Worm (Caenorhabditis elegans) whole organism, late embryonic: ENCODE data around the gene T27E7.5.

ENCODE experiments used
- C08G9.2 ChIP-seq: sonication (generic microtip); optimal IDR thresholded peaks from 2 replicates; lab custom pipeline; 2016; ENCODE audit warnings: mild to moderate bottlenecking, missing genetic modification characterization, moderate library complexity, missing compliant biosample characterization
- C38D4.7 ChIP-seq: fragments of 200-800 bp; sonication (Bioruptor generic); optimal IDR thresholded peaks from 2 replicates; lab custom pipeline; 2018; ENCODE audit warnings: mild to moderate bottlenecking, missing genetic modification characterization, moderate library complexity, missing compliant biosample characterization
- K09A11.1 ChIP-seq: sonication (generic microtip); optimal IDR thresholded peaks from 2 replicates; lab custom pipeline; 2017; ENCODE audit warnings: antibody characterized with exemption, mild to moderate bottlenecking, missing genetic modification characterization, missing compliant biosample characterization; ENCODE audit not compliant: insufficient read depth
- T23F11.4 ChIP-seq: fragments of 200-800 bp; sonication (Bioruptor generic); optimal IDR thresholded peaks from 2 replicates; lab custom pipeline; 2018; ENCODE audit warnings: mild to moderate bottlenecking, missing genetic modification characterization, missing compliant biosample characterization
- Y22D7AL.16 ChIP-seq: sonication (generic microtip); optimal IDR thresholded peaks from 2 replicates; lab custom pipeline; 2016; ENCODE audit warnings: missing genetic modification characterization, missing compliant biosample characterization
- ahr-1 ChIP-seq: sonication (generic microtip); optimal IDR thresholded peaks from 2 replicates; lab custom pipeline; 2016; ENCODE audit warnings: missing genetic modification characterization, missing compliant biosample characterization
- ama-1 ChIP-seq: fragments of 150-350 bp; optimal IDR thresholded peaks from 2 replicates; lab custom pipeline; 2014
- ceh-14 ChIP-seq: sonication (generic microtip); optimal IDR thresholded peaks from 2 replicates; lab custom pipeline; 2016; ENCODE audit warnings: missing genotype, missing genetic modification characterization, missing compliant biosample characterization
- ceh-18 ChIP-seq: sonication (generic microtip); optimal IDR thresholded peaks from 2 replicates; lab custom pipeline; 2016; ENCODE audit warnings: missing genetic modification characterization, missing compliant biosample characterization
- ceh-19 ChIP-seq: fragments of 200-800 bp; sonication (Bioruptor generic); optimal IDR thresholded peaks from 2 replicates; lab custom pipeline; 2018; ENCODE audit warnings: mild to moderate bottlenecking, missing genetic modification characterization, missing compliant biosample characterization
- ceh-2 ChIP-seq: sonication (generic microtip); optimal IDR thresholded peaks from 2 replicates; lab custom pipeline; 2016; ENCODE audit warnings: missing genotype, missing genetic modification characterization, missing compliant biosample characterization
- ceh-22 ChIP-seq: sonication (generic microtip); optimal IDR thresholded peaks from 2 replicates; lab custom pipeline; 2017; ENCODE audit warnings: missing biosample characterization, missing genetic modification characterization
- ceh-24 ChIP-seq: sonication (generic microtip); optimal IDR thresholded peaks from 2 replicates; lab custom pipeline; 2016; ENCODE audit warnings: mild to moderate bottlenecking, missing genetic modification characterization, missing compliant biosample characterization
- ceh-30 ChIP-seq: fragments of 150-350 bp; optimal IDR thresholded peaks from 2 replicates; lab custom pipeline; 2014; ENCODE audit warnings: missing biosample characterization, missing genetic modification characterization
- ceh-31 ChIP-seq: sonication (generic microtip); optimal IDR thresholded peaks from 2 replicates; lab custom pipeline; 2016; ENCODE audit warnings: missing genetic modification characterization, missing compliant biosample characterization
- ceh-34 ChIP-seq: sonication (generic microtip); optimal IDR thresholded peaks from 2 replicates; lab custom pipeline; 2016; ENCODE audit warnings: mild to moderate bottlenecking, missing genetic modification characterization, missing compliant biosample characterization
- ceh-48 ChIP-seq: sonication (generic microtip); optimal IDR thresholded peaks from 2 replicates; lab custom pipeline; 2016; ENCODE audit warnings: missing genetic modification characterization, inconsistent platforms, missing compliant biosample characterization
- ceh-9 ChIP-seq: sonication (generic microtip); optimal IDR thresholded peaks from 2 replicates; lab custom pipeline; 2016; ENCODE audit warnings: mild to moderate bottlenecking, missing genetic modification characterization, inconsistent platforms, missing compliant biosample characterization
- che-1 ChIP-seq: sonication (generic microtip); optimal IDR thresholded peaks from 2 replicates; lab custom pipeline; 2016; ENCODE audit warnings: mild to moderate bottlenecking, missing genetic modification characterization, missing compliant biosample characterization
- dmd-4 ChIP-seq: sonication (generic microtip); optimal IDR thresholded peaks from 2 replicates; lab custom pipeline; 2016; ENCODE audit warnings: borderline replicate concordance, missing genetic modification characterization, missing compliant biosample characterization
- dve-1 ChIP-seq: sonication (generic microtip); optimal IDR thresholded peaks from 2 replicates; lab custom pipeline; 2017; ENCODE audit warnings: antibody characterized with exemption, mild to moderate bottlenecking, missing genetic modification characterization, missing compliant biosample characterization
- elt-2 ChIP-seq: sonication (generic microtip); optimal IDR thresholded peaks from 2 replicates; lab custom pipeline; 2016; ENCODE audit warnings: missing genetic modification reagents, missing genetic modification characterization, missing compliant biosample characterization
- elt-4 ChIP-seq: sonication (generic microtip); optimal IDR thresholded peaks from 2 replicates; lab custom pipeline; 2016; ENCODE audit warnings: missing genetic modification characterization, missing compliant biosample characterization
- ets-4 ChIP-seq: sonication (generic microtip); optimal IDR thresholded peaks from 2 replicates; lab custom pipeline; 2016; ENCODE audit warnings: missing genetic modification characterization, missing compliant biosample characterization
- eyg-1 ChIP-seq: sonication (generic microtip); optimal IDR thresholded peaks from 2 replicates; lab custom pipeline; 2016; ENCODE audit warnings: missing genotype, missing genetic modification characterization, missing compliant biosample characterization
- fax-1 ChIP-seq: sonication (generic microtip); optimal IDR thresholded peaks from 2 replicates; lab custom pipeline; 2016; ENCODE audit warnings: missing genotype, missing genetic modification characterization, missing compliant biosample characterization
- fkh-10 ChIP-seq: fragments of 150-350 bp; optimal IDR thresholded peaks from 2 replicates; lab custom pipeline; 2014; ENCODE audit warnings: missing biosample characterization, missing genetic modification reagents, missing genetic modification characterization
- fkh-6 ChIP-seq: sonication (generic microtip); optimal IDR thresholded peaks from 2 replicates; lab custom pipeline; 2016; ENCODE audit warnings: missing genetic modification characterization, missing compliant biosample characterization
- gmeb-2 ChIP-seq: sonication (generic microtip); optimal IDR thresholded peaks from 2 replicates; lab custom pipeline; 2016; ENCODE audit warnings: missing genetic modification characterization, inconsistent platforms, missing compliant biosample characterization
- hlh-13 ChIP-seq: fragments of 200-800 bp; sonication (Bioruptor generic); optimal IDR thresholded peaks from 2 replicates; lab custom pipeline; 2018; ENCODE audit warnings: mild to moderate bottlenecking, missing genetic modification characterization, missing compliant biosample characterization
- hlh-30 ChIP-seq: sonication (generic microtip); optimal IDR thresholded peaks from 2 replicates; lab custom pipeline; 2017; ENCODE audit warnings: antibody characterized with exemption, missing genetic modification characterization, missing compliant biosample characterization; ENCODE audit not compliant: insufficient read depth
- hlh-6 ChIP-seq: sonication (generic microtip); optimal IDR thresholded peaks from 2 replicates; lab custom pipeline; 2016; ENCODE audit warnings: missing genotype, missing genetic modification characterization, missing compliant biosample characterization
- hlh-8 ChIP-seq: sonication (generic microtip); optimal IDR thresholded peaks from 2 replicates; lab custom pipeline; 2016; ENCODE audit warnings: missing genotype, missing genetic modification characterization, missing compliant biosample characterization
- lim-6 ChIP-seq: sonication (generic microtip); optimal IDR thresholded peaks from 2 replicates; lab custom pipeline; 2016; ENCODE audit warnings: missing genetic modification characterization, missing compliant biosample characterization
- lin-11 ChIP-seq: fragments of 200-800 bp; sonication (Bioruptor generic); optimal IDR thresholded peaks from 2 replicates; lab custom pipeline; 2018; ENCODE audit warnings: mild to moderate bottlenecking, missing genetic modification characterization, missing compliant biosample characterization
- mec-3 ChIP-seq: sonication (generic microtip); optimal IDR thresholded peaks from 2 replicates; lab custom pipeline; 2016; ENCODE audit warnings: borderline replicate concordance, missing genetic modification characterization, missing compliant biosample characterization
- nfya-1 ChIP-seq: sonication (generic microtip); optimal IDR thresholded peaks from 2 replicates; lab custom pipeline; 2017; ENCODE audit warnings: missing genetic modification characterization, mild to moderate bottlenecking, missing compliant biosample characterization, antibody characterized with exemption, moderate library complexity
- nhr-232 ChIP-seq: sonication (generic microtip); optimal IDR thresholded peaks from 2 replicates; lab custom pipeline; 2016; ENCODE audit warnings: missing genetic modification characterization, missing compliant biosample characterization
- odd-2 ChIP-seq: sonication (generic microtip); optimal IDR thresholded peaks from 2 replicates; lab custom pipeline; 2017; ENCODE audit warnings: antibody characterized with exemption, mild to moderate bottlenecking, missing genetic modification characterization, missing compliant biosample characterization
- pag-3 ChIP-seq: sonication (generic microtip); optimal IDR thresholded peaks from 2 replicates; lab custom pipeline; 2016; ENCODE audit warnings: missing compliant biosample characterization, missing genetic modification characterization, borderline replicate concordance
- pax-1 ChIP-seq: fragments of 150-350 bp; optimal IDR thresholded peaks from 2 replicates; lab custom pipeline; 2014; ENCODE audit warnings: missing biosample characterization, missing genetic modification characterization
- pqm-1 ChIP-seq: sonication (generic microtip); optimal IDR thresholded peaks from 2 replicates; lab custom pipeline; 2016; ENCODE audit warnings: missing genetic modification characterization, missing compliant biosample characterization
- pros-1 ChIP-seq: fragments of 150-350 bp; optimal IDR thresholded peaks from 2 replicates; lab custom pipeline; 2014; ENCODE audit warnings: missing biosample characterization, missing genetic modification reagents, missing genetic modification characterization
- rnt-1 ChIP-seq: sonication (generic microtip); optimal IDR thresholded peaks from 2 replicates; lab custom pipeline; 2016; ENCODE audit warnings: missing genetic modification characterization, missing compliant biosample characterization
- syd-9 ChIP-seq: sonication (generic microtip); optimal IDR thresholded peaks from 2 replicates; lab custom pipeline; 2016; ENCODE audit warnings: mild to moderate bottlenecking, missing genetic modification characterization, moderate library complexity, missing compliant biosample characterization
- tbx-2 ChIP-seq: sonication (generic microtip); optimal IDR thresholded peaks from 2 replicates; lab custom pipeline; 2016; ENCODE audit warnings: missing genetic modification characterization, missing compliant biosample characterization
- ttx-3 ChIP-seq: sonication (generic microtip); optimal IDR thresholded peaks from 2 replicates; lab custom pipeline; 2016; ENCODE audit warnings: missing genetic modification reagents, missing genetic modification characterization, missing compliant biosample characterization
- unc-3 ChIP-seq, 2 experiments: fragments of 200-800 bp in 1 of 2; sonication (Bioruptor generic) in 1 of 2; sonication (generic microtip) in 1 of 2; conservative IDR thresholded peaks in 1 of 2; optimal IDR thresholded peaks in 1 of 2; 2 replicates each; pipeline versions ENCODE4 v1.3.6 to Lab custom; 2016 to 2022; ENCODE audit warnings: missing compliant biosample characterization in 2 of 2, missing genetic modification characterization in 2 of 2, missing genetic modification reagents in 1 of 2
- unc-42 ChIP-seq: sonication (generic microtip); optimal IDR thresholded peaks from 2 replicates; lab custom pipeline; 2016; ENCODE audit warnings: missing genotype, missing genetic modification characterization, missing compliant biosample characterization
- unc-55 ChIP-seq: sonication (generic microtip); optimal IDR thresholded peaks from 2 replicates; lab custom pipeline; 2017; ENCODE audit warnings: missing biosample characterization, missing genetic modification reagents, missing genetic modification characterization
- unc-86 ChIP-seq: sonication (generic microtip); optimal IDR thresholded peaks from 2 replicates; lab custom pipeline; 2016; ENCODE audit warnings: missing genetic modification characterization, missing compliant biosample characterization
- zip-5 ChIP-seq: sonication (generic microtip); optimal IDR thresholded peaks from 2 replicates; lab custom pipeline; 2016; ENCODE audit warnings: missing genetic modification characterization, missing compliant biosample characterization
- ztf-16 ChIP-seq: sonication (generic microtip); optimal IDR thresholded peaks from 2 replicates; lab custom pipeline; 2017; ENCODE audit warnings: missing genetic modification characterization, missing compliant biosample characterization

Gene T27E7.5

ce11 chrIV:14576471-14576870, 39.5 kb downstream of the T27E7.5 start:
- no peak for TF ChIP-seq ets-4 (tag; lab: Kevin White, UChicago)
- no peak for TF ChIP-seq pax-1
- TF ChIP-seq hlh-8 (tag; lab: Kevin White, UChicago), result no peak
- no peak for TF ChIP-seq pros-1 (tag; lab: Kevin White, UChicago)
- TF ChIP-seq ceh-34 (tag; lab: Kevin White, UChicago), result peak; percentile 39
- TF ChIP-seq fkh-6 (tag; lab: Kevin White, UChicago), result no peak
- TF ChIP-seq zip-5 (tag; lab: Kevin White, UChicago), result no peak
- no peak for TF ChIP-seq syd-9 (tag; lab: Kevin White, UChicago)
- TF ChIP-seq tbx-2 (tag; lab: Kevin White, UChicago), result no peak
- peak; percentile 49 for TF ChIP-seq ttx-3 (tag; lab: Kevin White, UChicago)
- no peak for TF ChIP-seq ceh-22
- TF ChIP-seq che-1 (tag; lab: Kevin White, UChicago), result peak; percentile 73
- TF ChIP-seq K09A11.1 (tag; lab: Kevin White, UChicago), result no peak
- TF ChIP-seq fax-1 (tag; lab: Kevin White, UChicago), result no peak
- no peak for TF ChIP-seq odd-2 (tag; lab: Kevin White, UChicago)
- no peak for TF ChIP-seq C08G9.2 (tag; lab: Kevin White, UChicago)
- peak; percentile 55 for TF ChIP-seq Y22D7AL.16 (tag; lab: Kevin White, UChicago)
- TF ChIP-seq pqm-1 (tag; lab: Kevin White, UChicago), result no peak
- TF ChIP-seq unc-3 (GFP tag; conservative IDR thresholded peaks at IDR 0.05; lab: Robert Waterston, UW), result 0 out of 2 replicates have a peak, but pooled peaks have one; percentile 14
- peak; percentile 8 for TF ChIP-seq unc-3 (tag; optimal IDR thresholded peaks at IDR 0.05; lab: Kevin White, UChicago)
- TF ChIP-seq ceh-48 (tag; lab: Kevin White, UChicago), result no peak
- no peak for TF ChIP-seq rnt-1 (tag; lab: Kevin White, UChicago)
- TF ChIP-seq ceh-19, result peak; percentile 41
- no peak for TF ChIP-seq eyg-1
- TF ChIP-seq dve-1, result peak; percentile 22
- no peak for TF ChIP-seq lim-6 (tag; lab: Kevin White, UChicago)
- TF ChIP-seq elt-4 (tag; lab: Kevin White, UChicago), result no peak
- peak; percentile 64 for TF ChIP-seq lin-11 (tag; lab: Kevin White, UChicago)
- TF ChIP-seq ama-1 (lab: Kevin White, UChicago), result no peak
- TF ChIP-seq ceh-9, result no peak
- peak; percentile 16 for TF ChIP-seq ceh-2 (tag; lab: Kevin White, UChicago)
- TF ChIP-seq fkh-10 (GFP tag; lab: Kevin White, UChicago), result no peak
- peak; percentile 56 for TF ChIP-seq C38D4.7 (GFP tag; lab: Kevin White, UChicago)
- peak; percentile 35 for TF ChIP-seq T23F11.4 (GFP tag; lab: Kevin White, UChicago)
- peak; percentile 7 for TF ChIP-seq unc-86 (tag; lab: Kevin White, UChicago)
- no peak for TF ChIP-seq unc-55 (GFP tag; lab: Kevin White, UChicago)
- no peak for TF ChIP-seq unc-42
- TF ChIP-seq dmd-4 (tag; lab: Kevin White, UChicago), result no peak
- TF ChIP-seq hlh-30 (tag; lab: Kevin White, UChicago), result no peak
- no peak for TF ChIP-seq ceh-18 (tag; lab: Kevin White, UChicago)
- TF ChIP-seq ceh-14 (tag; lab: Kevin White, UChicago), result no peak
- TF ChIP-seq gmeb-2, result no peak
- no peak for TF ChIP-seq ceh-30
- no peak for TF ChIP-seq mec-3
- TF ChIP-seq elt-2 (tag; lab: Kevin White, UChicago), result peak; percentile 62
- peak; percentile 4 for TF ChIP-seq ceh-31 (tag; lab: Kevin White, UChicago)
- no peak for TF ChIP-seq pag-3
- TF ChIP-seq nfya-1 (tag; lab: Kevin White, UChicago), result peak; percentile 11
- TF ChIP-seq hlh-13 (GFP tag; lab: Kevin White, UChicago), result peak; percentile 21
- peak; percentile 54 for TF ChIP-seq ztf-16 (tag; lab: Kevin White, UChicago)
- no peak for TF ChIP-seq ahr-1
- no peak for TF ChIP-seq hlh-6 (tag; lab: Kevin White, UChicago)
- no peak for TF ChIP-seq ceh-24 (tag; lab: Kevin White, UChicago)
- no peak for TF ChIP-seq nhr-232 (tag; lab: Kevin White, UChicago)
